Worm (Caenorhabditis elegans): ENCODE results near the gene pho-8.

ce11 chrV:11843678-11844366 lies 10.4 kb downstream of the pho-8 start, which contains the start of gene nphp-4:
- TF ChIP-seq klf-2 (GFP tag; conservative IDR thresholded peaks at IDR 0.05) (no peak), flt-1 (GFP tag; IDR thresholded peaks at IDR 0.05) (no peak)

All from whole organism, midembryonic.